Worm (Caenorhabditis elegans) whole organism, late embryonic: ENCODE data around the gene mtq-2.

Source experiments
- ceh-45 ChIP-seq: fragments of 200-800 bp; sonication (Bioruptor generic); IDR thresholded peaks from 2 replicates; pipeline ENCODE4 v1.3.6; 2022; ENCODE audit warnings: missing genetic modification reagents, missing genetic modification characterization, missing compliant biosample characterization
- elt-2 ChIP-seq: sonication (generic microtip); optimal IDR thresholded peaks from 2 replicates; lab custom pipeline; 2016; ENCODE audit warnings: missing genetic modification reagents, missing genetic modification characterization, missing compliant biosample characterization
- pha-4 ChIP-seq: fragments of 150-350 bp; optimal IDR thresholded peaks from 2 replicates; lab custom pipeline; 2018; ENCODE audit warnings: missing biosample characterization, missing genetic modification reagents, missing genetic modification characterization

DNA sequence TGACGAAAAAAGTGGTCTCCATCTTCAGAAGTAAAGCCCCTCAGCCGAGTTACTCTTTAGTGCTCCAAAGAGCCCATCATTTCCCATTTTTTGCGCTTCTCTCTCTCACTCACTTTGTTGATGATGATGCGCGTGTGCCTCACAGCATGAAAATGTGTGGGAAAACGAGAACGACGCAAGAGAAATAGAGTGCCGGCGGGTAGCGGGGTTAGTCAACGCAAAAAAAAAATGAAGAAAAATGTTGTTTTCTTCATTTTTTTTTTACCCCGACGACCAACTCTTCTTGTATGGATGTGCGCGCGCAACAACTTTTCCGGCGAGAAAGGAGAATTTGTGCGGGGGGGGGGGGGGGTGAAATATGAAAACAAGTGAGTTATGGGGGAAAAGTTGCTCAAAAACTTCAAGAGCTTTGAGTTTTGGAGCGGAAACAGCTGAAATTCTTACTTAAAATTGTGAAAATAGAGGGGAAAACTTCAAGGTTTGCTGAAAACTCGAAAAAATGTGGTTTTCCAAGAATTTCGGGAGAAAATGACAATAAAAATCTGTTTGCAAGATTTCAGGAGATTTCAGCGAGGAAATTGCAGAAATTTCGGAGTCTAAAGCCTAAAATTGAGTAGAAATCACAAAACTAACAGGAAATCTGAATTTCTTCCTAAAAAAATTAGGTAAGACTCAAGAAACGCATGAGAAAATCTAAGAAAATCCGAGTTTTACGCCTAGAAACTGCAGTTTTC lies 8.5 kb upstream of the mtq-2 start, which contains the start of gene C33C12.1:
- TF ChIP-seq pha-4 (tag; lab: Kevin White, UChicago) (no peak), ceh-45 (GFP tag; lab: Robert Waterston, UW) (no peak), elt-2 (tag; lab: Kevin White, UChicago) (no peak)
